Worm (Caenorhabditis elegans) whole organism, L3 larva: ENCODE results near the gene F19B6.10.

Source experiments
- R02D3.7 ChIP-seq: fragments of 150-350 bp; optimal IDR thresholded peaks from 2 replicates; lab custom pipeline; 2014; ENCODE audit warnings: missing biosample characterization, missing genetic modification characterization
- ZK546.5 ChIP-seq: sonication (generic microtip); optimal IDR thresholded peaks from 2 replicates; lab custom pipeline; 2017; ENCODE audit warnings: missing biosample characterization, missing genetic modification characterization
- aly-2 ChIP-seq: fragments of 150-350 bp; optimal IDR thresholded peaks from 2 replicates; lab custom pipeline; 2014; ENCODE audit warnings: missing biosample characterization, missing genetic modification characterization
- ama-1 ChIP-seq: fragments of 150-350 bp; optimal IDR thresholded peaks from 2 replicates; lab custom pipeline; 2018
- ceh-16 ChIP-seq: sonication (generic microtip); optimal IDR thresholded peaks from 2 replicates; lab custom pipeline; 2017; ENCODE audit warnings: missing biosample characterization, missing genetic modification characterization
- ceh-28 ChIP-seq: fragments of 150-350 bp; optimal IDR thresholded peaks from 2 replicates; lab custom pipeline; 2014; ENCODE audit warnings: missing biosample characterization, missing genetic modification reagents, missing genetic modification characterization
- ceh-9 ChIP-seq: sonication (generic microtip); optimal IDR thresholded peaks from 2 replicates; lab custom pipeline; 2018; ENCODE audit warnings: missing biosample characterization, missing genetic modification characterization
- daf-12 ChIP-seq: fragments of 150-350 bp; optimal IDR thresholded peaks from 2 replicates; lab custom pipeline; 2014; ENCODE audit warnings: missing biosample characterization, missing genetic modification reagents, missing genetic modification characterization
- egl-27 ChIP-seq: sonication (generic microtip); optimal IDR thresholded peaks from 4 replicates; lab custom pipeline; 2017; ENCODE audit warnings: missing biosample characterization, missing genetic modification reagents, missing genetic modification characterization
- egl-5 ChIP-seq: fragments of 150-350 bp; optimal IDR thresholded peaks from 2 replicates; lab custom pipeline; 2017; ENCODE audit warnings: missing biosample characterization, missing genetic modification reagents, missing genetic modification characterization, inconsistent platforms
- elt-1 ChIP-seq: fragments of 150-350 bp; optimal IDR thresholded peaks from 2 replicates; lab custom pipeline; 2014; ENCODE audit warnings: missing biosample characterization, missing genetic modification characterization
- elt-3 ChIP-seq, 3 experiments: fragments of 150-350 bp in 1 of 3; sonication (generic microtip) in 2 of 3; optimal IDR thresholded peaks; 2 replicates in 2 of 3; 4 replicates in 1 of 3; lab custom pipeline; 2014 to 2017; ENCODE audit warnings: missing biosample characterization in 3 of 3, missing genetic modification characterization in 3 of 3
- eor-1 ChIP-seq, 2 experiments: fragments of 150-350 bp; optimal IDR thresholded peaks; 2 replicates each; lab custom pipeline; 2014 to 2018; ENCODE audit warnings: missing biosample characterization in 2 of 2, missing genetic modification characterization in 2 of 2
- fkh-10 ChIP-seq: sonication (generic microtip); optimal IDR thresholded peaks from 2 replicates; lab custom pipeline; 2017; ENCODE audit warnings: missing biosample characterization, missing genetic modification reagents, missing genetic modification characterization
- hmg-11 ChIP-seq: sonication (generic microtip); optimal IDR thresholded peaks from 2 replicates; lab custom pipeline; 2016; ENCODE audit warnings: missing genetic modification characterization, missing compliant biosample characterization
- jun-1 ChIP-seq: fragments of 150-350 bp; optimal IDR thresholded peaks from 2 replicates; lab custom pipeline; 2014; ENCODE audit warnings: missing biosample characterization, missing genetic modification reagents, missing genetic modification characterization
- lin-15B ChIP-seq: fragments of 150-350 bp; optimal IDR thresholded peaks from 2 replicates; lab custom pipeline; 2014; ENCODE audit warnings: missing biosample characterization, missing genetic modification characterization
- lin-39 ChIP-seq: fragments of 150-350 bp; optimal IDR thresholded peaks from 2 replicates; lab custom pipeline; 2018; ENCODE audit warnings: missing biosample characterization, missing genetic modification reagents, missing genetic modification characterization
- lsy-12 ChIP-seq: sonication (generic microtip); optimal IDR thresholded peaks from 2 replicates; lab custom pipeline; 2016; ENCODE audit warnings: mild to moderate bottlenecking, missing genetic modification characterization, missing compliant biosample characterization
- mml-1 ChIP-seq: fragments of 150-350 bp; sonication (generic microtip); optimal IDR thresholded peaks from 3 replicates; lab custom pipeline; 2014; ENCODE audit warnings: missing biosample characterization, missing genetic modification characterization
- nfya-1 ChIP-seq: sonication (generic microtip); optimal IDR thresholded peaks from 2 replicates; lab custom pipeline; 2017; ENCODE audit warnings: missing genetic modification characterization, mild to moderate bottlenecking, missing compliant biosample characterization, antibody characterized with exemption, moderate library complexity; ENCODE audit not compliant: insufficient read depth
- nhr-11 ChIP-seq: fragments of 150-350 bp; optimal IDR thresholded peaks from 2 replicates; lab custom pipeline; 2014; ENCODE audit warnings: missing biosample characterization, missing genetic modification characterization
- nhr-12 ChIP-seq: fragments of 150-350 bp; optimal IDR thresholded peaks from 2 replicates; lab custom pipeline; 2014; ENCODE audit warnings: missing biosample characterization, missing genetic modification characterization
- nhr-237 ChIP-seq: fragments of 150-350 bp; optimal IDR thresholded peaks from 2 replicates; lab custom pipeline; 2014; ENCODE audit warnings: missing biosample characterization, missing genetic modification characterization
- nhr-25 ChIP-seq: sonication (generic microtip); optimal IDR thresholded peaks from 2 replicates; lab custom pipeline; 2017; ENCODE audit warnings: missing biosample characterization, missing genetic modification characterization
- nhr-28 ChIP-seq: fragments of 150-350 bp; optimal IDR thresholded peaks from 2 replicates; lab custom pipeline; 2014; ENCODE audit warnings: missing biosample characterization, missing genetic modification characterization
- nhr-43 ChIP-seq: sonication (generic microtip); optimal IDR thresholded peaks from 2 replicates; lab custom pipeline; 2016; ENCODE audit warnings: mild to moderate bottlenecking, missing genetic modification characterization, missing compliant biosample characterization; ENCODE audit not compliant: poor library complexity, severe bottlenecking
- nhr-67 ChIP-seq: fragments of 150-350 bp; optimal IDR thresholded peaks from 2 replicates; lab custom pipeline; 2014; ENCODE audit warnings: missing biosample characterization, missing genetic modification characterization
- nhr-77 ChIP-seq: fragments of 150-350 bp; optimal IDR thresholded peaks from 2 replicates; lab custom pipeline; 2014; ENCODE audit warnings: missing biosample characterization, missing genetic modification characterization
- pqm-1 ChIP-seq: fragments of 150-350 bp; optimal IDR thresholded peaks from 2 replicates; lab custom pipeline; 2017; ENCODE audit warnings: missing biosample characterization, missing genetic modification characterization, inconsistent platforms
- sea-2 ChIP-seq: fragments of 150-350 bp; sonication (generic microtip); optimal IDR thresholded peaks from 4 replicates; lab custom pipeline; 2014; ENCODE audit warnings: missing biosample characterization, missing genetic modification reagents, missing genetic modification characterization
- skn-1 ChIP-seq: fragments of 150-350 bp; optimal IDR thresholded peaks from 2 replicates; lab custom pipeline; 2014; ENCODE audit warnings: missing biosample characterization, missing genetic modification characterization
- unc-39 ChIP-seq: sonication (generic microtip); optimal IDR thresholded peaks from 4 replicates; lab custom pipeline; 2017; ENCODE audit warnings: missing biosample characterization, missing genetic modification characterization
- unc-62 ChIP-seq: fragments of 150-350 bp; sonication (generic microtip); optimal IDR thresholded peaks from 4 replicates; lab custom pipeline; 2014; ENCODE audit warnings: missing biosample characterization, missing genetic modification reagents, missing genetic modification characterization
- zag-1 ChIP-seq: fragments of 150-350 bp; optimal IDR thresholded peaks from 2 replicates; lab custom pipeline; 2014; ENCODE audit warnings: missing biosample characterization, missing genetic modification characterization

F19B6.10 gene

ce11 chrIV:12336893-12337627 is at the start of gene F19B6.10, which contains the start of gene wht-5:
TSS of gene F19B6.10 (plus strand) at chrIV:12337193.
TSS of gene wht-5 (plus strand) at chrIV:12337577.
- TF ChIP-seq ama-1 (lab: Kevin White, UChicago), result no peak
- TF ChIP-seq ZK546.5 (tag; lab: Kevin White, UChicago), result no peak
- no peak for TF ChIP-seq nfya-1 (tag; lab: Kevin White, UChicago)
- no peak for TF ChIP-seq nhr-43 (tag; lab: Kevin White, UChicago)

- no peak for TF ChIP-seq ceh-28
- TF ChIP-seq R02D3.7 (tag; lab: Kevin White, UChicago), result no peak
- TF ChIP-seq aly-2 (tag; lab: Kevin White, UChicago), result no peak
- TF ChIP-seq pqm-1 (tag; lab: Kevin White, UChicago), result no peak
- TF ChIP-seq nhr-12, result no peak
- TF ChIP-seq eor-1 (tag; optimal IDR thresholded peaks at IDR 0.05; lab: Kevin White, UChicago), result no peak
- no peak for TF ChIP-seq nfya-1 (tag; lab: Kevin White, UChicago)
- TF ChIP-seq zag-1 (tag; lab: Kevin White, UChicago), result no peak
- TF ChIP-seq ceh-16 (tag; lab: Kevin White, UChicago), result no peak
- TF ChIP-seq skn-1 (tag; lab: Kevin White, UChicago), result no peak
- TF ChIP-seq nhr-11, result no peak
- no peak for TF ChIP-seq unc-62 (GFP tag; lab: Kevin White, UChicago)
- no peak for TF ChIP-seq lin-39 (tag; lab: Kevin White, UChicago)
- TF ChIP-seq nhr-67 (tag; lab: Kevin White, UChicago), result no peak
- TF ChIP-seq hmg-11 (tag; lab: Kevin White, UChicago), result no peak
- TF ChIP-seq mml-1 (tag; lab: Kevin White, UChicago), result no peak
- TF ChIP-seq sea-2, result no peak
Observed at ce11 chrIV:12287628-12288027, 49.4 kb upstream of the F19B6.10 start, which contains the start of gene erl-1. TSS of gene erl-1 (plus strand) at chrIV:12287928.

ce11 chrIV:12289149-12289548 is 47.8 kb upstream of the F19B6.10 start, which contains the start of gene C42C1.9:
TSS of gene C42C1.9 (plus strand) at chrIV:12289449.
- no peak for TF ChIP-seq nhr-25 (tag; lab: Kevin White, UChicago)
- no peak for TF ChIP-seq jun-1
- TF ChIP-seq lin-39 (tag; lab: Kevin White, UChicago), result no peak
- no peak for TF ChIP-seq elt-1 (tag; lab: Kevin White, UChicago)
- no peak for TF ChIP-seq unc-39 (tag; lab: Kevin White, UChicago)
- no peak for TF ChIP-seq nhr-237 (tag; lab: Kevin White, UChicago)
- TF ChIP-seq nhr-11, result no peak
- no peak for TF ChIP-seq ceh-9 (tag; lab: Kevin White, UChicago)
- no peak for TF ChIP-seq nhr-77 (tag; lab: Kevin White, UChicago)
- no peak for TF ChIP-seq zag-1 (tag; lab: Kevin White, UChicago)
- TF ChIP-seq, all 47 proteins: peak for 0

- TF ChIP-seq nfya-1 (tag; lab: Kevin White, UChicago) (no peak), nhr-28 (tag; lab: Kevin White, UChicago) (no peak), mml-1 (tag; lab: Kevin White, UChicago) (no peak), nhr-12 (no peak), R02D3.7 (tag; lab: Kevin White, UChicago) (no peak), nhr-11 (no peak), nhr-67 (tag; lab: Kevin White, UChicago) (no peak), fkh-10 (GFP tag; lab: Kevin White, UChicago) (no peak), egl-5 (no peak), aly-2 (tag; lab: Kevin White, UChicago) (no peak), ama-1 (lab: Kevin White, UChicago) (no peak), nhr-77 (tag; lab: Kevin White, UChicago) (no peak), daf-12 (tag; lab: Kevin White, UChicago) (no peak), jun-1 (no peak), egl-27 (tag; lab: Kevin White, UChicago) (no peak), lin-15B (tag; lab: Kevin White, UChicago) (no peak), lsy-12 (tag; lab: Kevin White, UChicago) (no peak), elt-3 (tag; optimal IDR thresholded peaks at IDR 0.05; lab: Kevin White, UChicago) (no peak), nhr-43 (tag; lab: Kevin White, UChicago) (no peak), lin-39 (tag; lab: Kevin White, UChicago) (no peak)
- TF ChIP-seq, all 47 proteins: peak for 0
Observed at ce11 chrIV:12290744-12291143, 46.2 kb upstream of the F19B6.10 start, which contains the start of gene C42C1.8. TSS of gene C42C1.8 (plus strand) at chrIV:12291044.
